Worm (Caenorhabditis elegans) whole organism, L1 larva: ENCODE results near the gene cutl-4.

Source experiments
- aly-2 ChIP-seq: fragments of 150-350 bp; optimal IDR thresholded peaks from 2 replicates; lab custom pipeline; 2014; ENCODE audit warnings: missing biosample characterization, missing genetic modification characterization
- egl-27 ChIP-seq, 2 experiments: fragments of 150-350 bp in 1 of 2; sonication (generic microtip); optimal IDR thresholded peaks; 3 replicates each; lab custom pipeline; 2017 to 2018; ENCODE audit warnings: missing biosample characterization in 2 of 2, missing genetic modification characterization in 2 of 2, missing genetic modification reagents in 2 of 2
- fkh-8 ChIP-seq: sonication (generic microtip); optimal IDR thresholded peaks from 2 replicates; lab custom pipeline; 2016; ENCODE audit warnings: mild to moderate bottlenecking, missing genetic modification characterization, missing compliant biosample characterization
- fos-1 ChIP-seq: fragments of 150-350 bp; optimal IDR thresholded peaks from 2 replicates; lab custom pipeline; 2014; ENCODE audit warnings: missing biosample characterization, missing genetic modification characterization
- hlh-17 ChIP-seq: fragments of 200-800 bp; sonication (Bioruptor generic); optimal IDR thresholded peaks from 2 replicates; lab custom pipeline; 2018; ENCODE audit warnings: missing genetic modification characterization, mild to moderate bottlenecking, missing compliant biosample characterization, moderate library complexity, borderline replicate concordance
- lin-35 ChIP-seq, 2 experiments: fragments of 150-350 bp; optimal IDR thresholded peaks; 2 replicates each; lab custom pipeline; 2014; ENCODE audit warnings: missing biosample characterization in 2 of 2, missing genetic modification characterization in 2 of 2, missing genetic modification reagents in 2 of 2
- lir-3 ChIP-seq: sonication (generic microtip); optimal IDR thresholded peaks from 2 replicates; lab custom pipeline; 2016; ENCODE audit warnings: mild to moderate bottlenecking, missing genetic modification characterization, moderate library complexity, missing compliant biosample characterization; ENCODE audit not compliant: poor library complexity
- mep-1 ChIP-seq: fragments of 150-350 bp; optimal IDR thresholded peaks from 2 replicates; lab custom pipeline; 2014; ENCODE audit warnings: missing biosample characterization, missing genetic modification characterization
- nhr-237 ChIP-seq: fragments of 150-350 bp; optimal IDR thresholded peaks from 2 replicates; lab custom pipeline; 2014; ENCODE audit warnings: missing biosample characterization, missing genetic modification characterization
- unc-98 ChIP-seq: fragments of 200-800 bp; sonication (Bioruptor generic); IDR thresholded peaks from 2 replicates; pipeline ENCODE4 v1.3.6; 2022; ENCODE audit warnings: missing genetic modification characterization, missing compliant biosample characterization

DNA sequence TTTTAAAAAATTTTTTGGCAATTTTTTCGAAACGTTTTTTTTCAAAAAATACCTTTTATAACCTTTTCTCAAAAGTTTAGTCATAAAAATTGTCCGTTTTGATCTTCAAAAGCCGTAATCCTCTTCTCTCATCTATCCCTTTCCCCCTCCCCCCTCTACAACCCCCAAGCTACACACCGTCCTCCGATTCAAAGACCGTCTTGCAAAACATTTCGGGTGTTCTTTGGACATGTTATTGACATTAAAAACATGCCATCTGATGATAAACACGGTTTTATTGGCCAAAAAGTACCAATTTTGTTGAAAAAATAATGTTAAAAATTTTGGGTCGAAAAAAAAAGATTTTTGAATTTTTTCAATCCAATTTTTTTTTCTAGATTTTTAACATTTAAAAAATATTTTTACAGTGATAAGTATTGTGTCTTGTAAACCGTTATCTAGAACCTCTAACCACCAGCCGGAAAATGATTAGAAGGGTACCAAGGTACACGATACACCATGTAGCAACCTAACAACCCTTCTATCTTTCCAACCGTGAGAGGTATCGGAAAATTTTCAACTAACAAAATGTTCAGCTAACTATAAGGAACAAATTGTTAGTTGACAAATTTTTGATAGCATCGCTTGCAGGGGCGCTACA lies 16.4 kb downstream of the cutl-4 start:
- TF ChIP-seq lin-35 (GFP tag; optimal IDR thresholded peaks at IDR 0.05; lab: Kevin White, UChicago), result no peak
- TF ChIP-seq egl-27 (tag; optimal IDR thresholded peaks at IDR 0.05; lab: Kevin White, UChicago), result no peak
- TF ChIP-seq hlh-17, result no peak
- no peak for TF ChIP-seq fos-1 (tag; lab: Kevin White, UChicago)
- no peak for TF ChIP-seq nhr-237 (tag; lab: Kevin White, UChicago)
- TF ChIP-seq fkh-8, result no peak
- no peak for TF ChIP-seq aly-2
- no peak for TF ChIP-seq mep-1
- TF ChIP-seq unc-98, result no peak
- no peak for TF ChIP-seq lir-3 (tag; lab: Kevin White, UChicago)
